Worm (Caenorhabditis elegans): ENCODE results near the gene dod-6.

Gene dod-6

ce11 chrIII:10233979-10234378, 36.5 kb downstream of the dod-6 start, which contains the start of gene paml-1:
TSS of gene paml-1 (minus strand) at chrIII:10234079.
- no peak for TF ChIP-seq unc-62 (GFP tag; optimal IDR thresholded peaks at IDR 0.05)

ce11 chrIII:10236291-10236871, 38.9 kb downstream of the dod-6 start:
- no peak for TF ChIP-seq unc-62 (GFP tag; optimal IDR thresholded peaks at IDR 0.05)

DNA sequence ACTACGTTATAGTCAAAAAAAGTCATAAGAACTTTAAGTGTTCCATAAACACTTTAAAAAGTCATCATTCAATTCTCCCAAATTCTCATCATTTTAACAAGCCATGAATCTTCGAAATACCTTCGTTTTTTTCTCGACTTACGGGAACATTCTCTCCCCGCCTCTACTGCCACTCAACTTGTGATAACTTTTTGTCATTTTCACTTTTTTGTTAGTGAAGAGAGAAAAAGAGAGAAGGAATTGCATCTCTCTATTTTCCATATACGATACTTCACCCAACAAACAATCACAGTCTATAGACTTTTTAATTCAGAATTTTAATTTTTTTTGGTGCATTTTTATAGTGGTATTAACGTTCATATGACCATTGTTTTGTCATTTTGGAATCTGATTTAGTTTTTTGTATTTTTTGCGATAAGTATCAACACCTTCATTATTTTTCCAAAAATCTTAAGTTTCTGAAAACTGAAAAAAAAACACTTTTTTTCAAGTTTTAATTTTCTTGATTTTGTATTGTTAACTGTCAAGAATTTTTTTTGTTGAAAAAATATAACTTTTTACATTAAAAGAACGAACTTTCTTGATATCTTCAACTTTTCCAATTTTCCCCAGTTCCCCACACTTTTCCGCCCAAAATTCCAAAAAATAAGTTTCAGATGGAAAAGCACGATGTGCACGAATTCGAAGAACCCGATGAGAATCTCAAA, 41.1 kb downstream of the dod-6 start, which contains the start of gene Y70G10A.3:
TSS of gene Y70G10A.3 (plus strand) at position 657 of the 707 bp plus-strand sequence.
- TF ChIP-seq unc-62 (GFP tag; optimal IDR thresholded peaks at IDR 0.05): no peak

ce11 chrIII:10240073-10240472, 42.6 kb downstream of the dod-6 start:
- TF ChIP-seq unc-62 (GFP tag; optimal IDR thresholded peaks at IDR 0.05): no peak

ce11 chrIII:10241332-10241829, 43.9 kb downstream of the dod-6 start:
- TF ChIP-seq unc-62 (GFP tag; optimal IDR thresholded peaks at IDR 0.05): no peak

ce11 chrIII:10244013-10244412, 46.5 kb downstream of the dod-6 start:
- TF ChIP-seq unc-62 (GFP tag; optimal IDR thresholded peaks at IDR 0.05): no peak
